Worm (Caenorhabditis elegans): Measurements from ENCODE around the gene Y69H2.10.
A peak's percentile ranks its signal among the peaks of the same experiment; 100 is the strongest.

The Y69H2.10 gene

DNA sequence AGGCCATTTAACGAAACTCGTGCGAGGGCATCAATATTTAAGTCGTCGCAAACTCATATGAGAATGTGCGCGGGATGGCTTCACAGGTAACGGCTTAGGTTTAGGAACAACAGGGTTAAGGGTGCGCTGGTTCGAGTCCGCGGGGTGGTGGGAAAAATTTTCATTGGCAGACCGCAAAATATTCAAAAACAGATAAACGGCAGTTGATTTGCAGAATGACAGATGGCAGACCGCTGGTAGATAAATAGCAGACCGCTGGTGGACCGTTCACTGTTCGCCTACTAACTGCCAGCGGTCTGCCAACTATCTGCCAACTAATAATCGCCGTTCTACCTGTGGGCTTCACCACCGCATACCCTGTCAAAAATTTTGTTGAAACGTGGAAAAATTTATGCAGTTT is 42.0 kb downstream of the Y69H2.10 start (continued):
- TF ChIP-seq tbx-9 (tag; optimal IDR thresholded peaks at IDR 0.05; ENCODE audit: borderline replicate concordance): no peak
- TF ChIP-seq ceh-58 (GFP tag; IDR thresholded peaks at IDR 0.05): no peak
- no peak for TF ChIP-seq F33H1.4 (GFP tag; IDR thresholded peaks at IDR 0.05)
- no peak for TF ChIP-seq F37B4.10 (GFP tag; IDR thresholded peaks at IDR 0.05)
- TF ChIP-seq lir-1 (GFP tag; conservative IDR thresholded peaks at IDR 0.05): no peak
- no peak for TF ChIP-seq dpff-1 (tag; optimal IDR thresholded peaks at IDR 0.05)
- TF ChIP-seq K12H6.12 (tag; optimal IDR thresholded peaks at IDR 0.05): no peak
- TF ChIP-seq cebp-2 (GFP tag; IDR thresholded peaks at IDR 0.05): no peak; the same call in 1 of the 2 replicates
- TF ChIP-seq B0336.3 (GFP tag; IDR thresholded peaks at IDR 0.05): no peak
- no peak for TF ChIP-seq ets-4 (GFP tag; optimal IDR thresholded peaks at IDR 0.05)
- no peak for TF ChIP-seq snpc-1.3 (tag; optimal IDR thresholded peaks at IDR 0.05; ENCODE audit: insufficient read depth)
- no peak for TF ChIP-seq hmg-1.2 (GFP tag; IDR thresholded peaks at IDR 0.05)
- no peak for TF ChIP-seq snpc-1.1 (tag; optimal IDR thresholded peaks at IDR 0.05; ENCODE audit: insufficient read depth)
- TF ChIP-seq nfya-2 (GFP tag; IDR thresholded peaks at IDR 0.05): no peak
- no peak for TF ChIP-seq ceh-91 (GFP tag; IDR thresholded peaks at IDR 0.05)
- no peak for TF ChIP-seq B0035.1 (tag; optimal IDR thresholded peaks at IDR 0.05)
- TF ChIP-seq him-1 (tag; optimal IDR thresholded peaks at IDR 0.05): peak; percentile 22
- TF ChIP-seq dox-1 (GFP tag; IDR thresholded peaks at IDR 0.05): no peak
- TF ChIP-seq egrh-3 (GFP tag; IDR thresholded peaks at IDR 0.05): no peak
- TF ChIP-seq lin-40 (tag; optimal IDR thresholded peaks at IDR 0.05): no peak
- TF ChIP-seq tlf-1 (GFP tag; optimal IDR thresholded peaks at IDR 0.05): no peak
- TF ChIP-seq chd-7 (tag; optimal IDR thresholded peaks at IDR 0.05): no peak
- TF ChIP-seq cebp-1 (GFP tag; IDR thresholded peaks at IDR 0.05): no peak
- no peak for TF ChIP-seq cebp-1 (tag; optimal IDR thresholded peaks at IDR 0.05)
- TF ChIP-seq lag-1 (GFP tag; IDR thresholded peaks at IDR 0.05): no peak
- TF ChIP-seq T26A5.8 (tag; optimal IDR thresholded peaks at IDR 0.05): no peak
- TF ChIP-seq die-1 (tag; optimal IDR thresholded peaks at IDR 0.05): peak; percentile 24
- no peak for TF ChIP-seq ceh-27 (GFP tag; optimal IDR thresholded peaks at IDR 0.05)
- peak; percentile 53 for TF ChIP-seq hlh-12 (tag; optimal IDR thresholded peaks at IDR 0.05)
- no peak for TF ChIP-seq B0019.2 (GFP tag; conservative IDR thresholded peaks at IDR 0.05)
- TF ChIP-seq F57C9.4 (tag; optimal IDR thresholded peaks at IDR 0.05): no peak
- no peak for TF ChIP-seq F39B2.1 (GFP tag; IDR thresholded peaks at IDR 0.05)
- TF ChIP-seq lsy-27 (tag; optimal IDR thresholded peaks at IDR 0.05; ENCODE audit: borderline replicate concordance, insufficient read depth): no peak
- no peak for TF ChIP-seq T07F8.4 (tag; optimal IDR thresholded peaks at IDR 0.05)
- TF ChIP-seq mcd-1 (GFP tag; IDR thresholded peaks at IDR 0.05): no peak
- no peak for TF ChIP-seq Y56A3A.18 (GFP tag; IDR thresholded peaks at IDR 0.05)
- TF ChIP-seq sea-2 (GFP tag; IDR thresholded peaks at IDR 0.05): no peak
- TF ChIP-seq madf-8 (GFP tag; conservative IDR thresholded peaks at IDR 0.05): no peak
- TF ChIP-seq ama-1 (optimal IDR thresholded peaks at IDR 0.05): no peak
- TF ChIP-seq ama-1 (GFP tag; optimal IDR thresholded peaks at IDR 0.05): peak in 1 of 2 experiments; percentile 5
- TF ChIP-seq let-526 (GFP tag; IDR thresholded peaks at IDR 0.05): no peak
- no peak for TF ChIP-seq Y53F4B.3 (GFP tag; IDR thresholded peaks at IDR 0.05)
- TF ChIP-seq mxl-1 (tag; optimal IDR thresholded peaks at IDR 0.05): no peak
- no peak for TF ChIP-seq F57A8.1 (GFP tag; optimal IDR thresholded peaks at IDR 0.05)
- TF ChIP-seq mel-28 (tag; optimal IDR thresholded peaks at IDR 0.05; ENCODE audit: borderline replicate concordance): no peak
- no peak for TF ChIP-seq lin-54 (GFP tag; optimal IDR thresholded peaks at IDR 0.05)
- peak; percentile 24 for TF ChIP-seq B0261.1 (tag; optimal IDR thresholded peaks at IDR 0.05)
- no peak for TF ChIP-seq nfya-1 (tag; optimal IDR thresholded peaks at IDR 0.05; ENCODE audit: borderline replicate concordance, insufficient read depth)
- no peak for TF ChIP-seq ceh-40 (GFP tag; IDR thresholded peaks at IDR 0.05)
- TF ChIP-seq ceh-79 (tag; optimal IDR thresholded peaks at IDR 0.05): no peak

Measured in whole organism, young adult.